Worm (Caenorhabditis elegans): ENCODE data around the gene hcf-1.

The hcf-1 gene

ce11 chrIV:7791821-7792446 lies 17.9 kb upstream of the hcf-1 start, which contains the start of gene C33H5.13:
TSS of gene C33H5.13 (minus strand) at chrIV:7792263.
- peak; percentile 8; the same call in 1 of the 2 replicates for TF ChIP-seq dmd-6 (GFP tag; IDR thresholded peaks at IDR 0.05)
- TF ChIP-seq hlh-11 (tag; optimal IDR thresholded peaks at IDR 0.05) = peak; percentile 61
- peak; percentile 49 for TF ChIP-seq nhr-28 (tag; optimal IDR thresholded peaks at IDR 0.05)
- TF ChIP-seq nhr-77 (tag; optimal IDR thresholded peaks at IDR 0.05) = peak; percentile 43
- TF ChIP-seq R02D3.7 (tag; optimal IDR thresholded peaks at IDR 0.05) = no peak
- peak; percentile 18 for TF ChIP-seq T20F7.1 (GFP tag; optimal IDR thresholded peaks at IDR 0.05)
- TF ChIP-seq tag-97 (GFP tag; IDR thresholded peaks at IDR 0.05) = no peak
- TF ChIP-seq lsy-2 (tag; optimal IDR thresholded peaks at IDR 0.05) = peak in 1 of 2 experiments; percentile 18
- no peak for TF ChIP-seq daf-16 (GFP tag; optimal IDR thresholded peaks at IDR 0.05)
- TF ChIP-seq daf-16 (tag; optimal IDR thresholded peaks at IDR 0.05) = peak; percentile 44
- TF ChIP-seq F37D6.2 (tag; optimal IDR thresholded peaks at IDR 0.05) = no peak
- TF ChIP-seq dve-1 (tag; optimal IDR thresholded peaks at IDR 0.05; ENCODE audit: insufficient read depth) = peak; percentile 50
- peak; percentile 71 for TF ChIP-seq aha-1 (tag)
- TF ChIP-seq daf-12 (tag; optimal IDR thresholded peaks at IDR 0.05) = no peak
- TF ChIP-seq pqm-1 (tag; optimal IDR thresholded peaks at IDR 0.05) = peak; percentile 90

- TF ChIP-seq ceh-44 (GFP tag; IDR thresholded peaks at IDR 0.05) = peak; percentile 56; the same call in 1 of the 2 replicates
- TF ChIP-seq gei-8 (GFP tag; optimal IDR thresholded peaks at IDR 0.05) = no peak
- peak; percentile 60 for TF ChIP-seq nhr-28 (tag; optimal IDR thresholded peaks at IDR 0.05)
- TF ChIP-seq nhr-25 (tag; optimal IDR thresholded peaks at IDR 0.05; ENCODE audit: borderline replicate concordance, insufficient read depth) = peak; percentile 29
- no peak for TF ChIP-seq F49E8.2 (tag; optimal IDR thresholded peaks at IDR 0.05; ENCODE audit: borderline replicate concordance)
- TF ChIP-seq mdl-1 (tag; optimal IDR thresholded peaks at IDR 0.05) = peak in 1 of 2 experiments; percentile 59
- peak; percentile 45; the same call in 1 of the 2 replicates for TF ChIP-seq hmg-1.1 (GFP tag; IDR thresholded peaks at IDR 0.05)
- 0 out of 2 replicates have a peak, but pooled peaks have one; percentile 14 for TF ChIP-seq snpc-1.2 (GFP tag; IDR thresholded peaks at IDR 0.05)
- peak; percentile 18; the same call in 1 of the 2 replicates for TF ChIP-seq Y48G9A.11 (GFP tag; IDR thresholded peaks at IDR 0.05)
- TF ChIP-seq zfp-3 (GFP tag; conservative IDR thresholded peaks at IDR 0.05) = 0 out of 2 replicates have a peak, but pooled peaks have one; percentile 33
- TF ChIP-seq R02D3.7 (tag; optimal IDR thresholded peaks at IDR 0.05) = no peak
- no peak for TF ChIP-seq spr-3 (GFP tag; optimal IDR thresholded peaks at IDR 0.05)
- TF ChIP-seq F37D6.2 (tag; optimal IDR thresholded peaks at IDR 0.05) = peak; percentile 33
- peak; percentile 96 for TF ChIP-seq aha-1 (tag)
- TF ChIP-seq T20F7.1 (GFP tag; optimal IDR thresholded peaks at IDR 0.05) = peak; percentile 81
- TF ChIP-seq nhr-48 (tag; optimal IDR thresholded peaks at IDR 0.05) = peak; percentile 16
- 0 out of 2 replicates have a peak, but pooled peaks have one; percentile 11 for TF ChIP-seq zip-11 (GFP tag; IDR thresholded peaks at IDR 0.05)
- TF ChIP-seq daf-16 (GFP tag; optimal IDR thresholded peaks at IDR 0.05) = peak in 1 of 2 experiments; percentile 1
- peak; percentile 77 for TF ChIP-seq daf-16 (tag; optimal IDR thresholded peaks at IDR 0.05)
- TF ChIP-seq set-16 (GFP tag; IDR thresholded peaks at IDR 0.05) = no peak
- TF ChIP-seq hlh-30 (tag; optimal IDR thresholded peaks at IDR 0.05; ENCODE audit: insufficient read depth) = peak; percentile 84
- no peak for TF ChIP-seq egl-27 (tag; optimal IDR thresholded peaks at IDR 0.05)
- peak; percentile 97 to 99 for TF ChIP-seq lsy-2 (tag; optimal IDR thresholded peaks at IDR 0.05)
- no peak for TF ChIP-seq nhr-42 (GFP tag; IDR thresholded peaks at IDR 0.05)
- no peak for TF ChIP-seq nhr-237 (tag; optimal IDR thresholded peaks at IDR 0.05)
- peak; percentile 44 for TF ChIP-seq duxl-1 (tag; optimal IDR thresholded peaks at IDR 0.05; ENCODE audit: poor library complexity)
- no peak for TF ChIP-seq madf-5 (GFP tag; IDR thresholded peaks at IDR 0.05)
- no peak for TF ChIP-seq ceh-32 (tag; optimal IDR thresholded peaks at IDR 0.05; ENCODE audit: poor library complexity)
- peak; percentile 62 for TF ChIP-seq mxl-3 (GFP tag; optimal IDR thresholded peaks at IDR 0.05)
- peak in 1 of 2 experiments; percentile 17 for TF ChIP-seq unc-62 (GFP tag; optimal IDR thresholded peaks at IDR 0.05 in 1 of 2)
- no peak for TF ChIP-seq unc-62 (tag; optimal IDR thresholded peaks at IDR 0.05)
- TF ChIP-seq unc-39 (tag; optimal IDR thresholded peaks at IDR 0.05) = no peak
- TF ChIP-seq tra-1 (GFP tag; IDR thresholded peaks at IDR 0.05) = no peak
- peak; percentile 73 for TF ChIP-seq ama-1 (optimal IDR thresholded peaks at IDR 0.05)
- TF ChIP-seq ceh-62 (tag; optimal IDR thresholded peaks at IDR 0.05) = no peak
- no peak for TF ChIP-seq ZK337.2 (GFP tag; IDR thresholded peaks at IDR 0.05)
- no peak for TF ChIP-seq nhr-111 (GFP tag; optimal IDR thresholded peaks at IDR 0.05)
- peak; percentile 69 for TF ChIP-seq T26A8.4 (GFP tag; IDR thresholded peaks at IDR 0.05)
Observed at ce11 chrIV:7790801-7791588, 16.9 kb upstream of the hcf-1 start, which contains the start of gene rsp-6. TSS of gene rsp-6 (minus strand) at chrIV:7791229.
